Worm (Caenorhabditis elegans) whole organism, mixed stage, embryonic: Measurements from ENCODE around the gene T22F3.11.
"Not testable (repeated sequence)": the region's sequence is repeated elsewhere in the genome, so short reads cannot be mapped to it uniquely, and the experiment has no call there.

Experiments
- M03D4.4 ChIP-seq: sonication (generic microtip); optimal IDR thresholded peaks from 2 replicates; lab custom pipeline; 2017; ENCODE audit warnings: mild to moderate bottlenecking, missing genetic modification characterization, missing compliant biosample characterization
- blmp-1 ChIP-seq: fragments of 150-350 bp; optimal IDR thresholded peaks from 2 replicates; lab custom pipeline; 2014; ENCODE audit warnings: missing biosample characterization, missing genetic modification characterization
- ceh-39 ChIP-seq: fragments of 150-350 bp; optimal IDR thresholded peaks from 2 replicates; lab custom pipeline; 2014; ENCODE audit warnings: missing biosample characterization, missing genetic modification characterization
- ceh-43 ChIP-seq: fragments of 200-800 bp; sonication (Bioruptor generic); optimal IDR thresholded peaks from 2 replicates; lab custom pipeline; 2018; ENCODE audit warnings: mild to moderate bottlenecking, missing genetic modification characterization, moderate library complexity, missing compliant biosample characterization
- ceh-83 ChIP-seq: fragments of 200-800 bp; sonication (Bioruptor generic); optimal IDR thresholded peaks from 2 replicates; lab custom pipeline; 2018; ENCODE audit warnings: mild to moderate bottlenecking, missing genetic modification characterization, missing compliant biosample characterization
- ces-1 ChIP-seq: fragments of 150-350 bp; optimal IDR thresholded peaks from 2 replicates; lab custom pipeline; 2014; ENCODE audit warnings: missing biosample characterization, missing genetic modification reagents, missing genetic modification characterization
- cnd-1 ChIP-seq: fragments of 200-800 bp; sonication (Bioruptor generic); optimal IDR thresholded peaks from 2 replicates; lab custom pipeline; 2018; ENCODE audit warnings: mild to moderate bottlenecking, missing genetic modification characterization, missing compliant biosample characterization
- drap-1 ChIP-seq: fragments of 200-800 bp; sonication (Bioruptor generic); optimal IDR thresholded peaks from 3 replicates; lab custom pipeline; 2018; ENCODE audit warnings: mild to moderate bottlenecking, missing genetic modification characterization, missing compliant biosample characterization
- elt-1 ChIP-seq: sonication (generic microtip); optimal IDR thresholded peaks from 2 replicates; lab custom pipeline; 2017; ENCODE audit warnings: missing genetic modification characterization, mild to moderate bottlenecking, missing compliant biosample characterization, antibody characterized with exemption, moderate library complexity, borderline replicate concordance; ENCODE audit not compliant: insufficient read depth
- flh-1 ChIP-seq: fragments of 200-800 bp; sonication (Bioruptor generic); optimal IDR thresholded peaks from 2 replicates; lab custom pipeline; 2018; ENCODE audit warnings: mild to moderate bottlenecking, missing genetic modification characterization, moderate library complexity, missing compliant biosample characterization
- ham-2 ChIP-seq: fragments of 200-800 bp; sonication (Bioruptor generic); optimal IDR thresholded peaks from 2 replicates; lab custom pipeline; 2018; ENCODE audit warnings: mild to moderate bottlenecking, missing genetic modification characterization, missing compliant biosample characterization
- hlh-1 ChIP-seq: fragments of 150-350 bp; optimal IDR thresholded peaks from 2 replicates; lab custom pipeline; 2014; ENCODE audit warnings: missing biosample characterization, missing genetic modification reagents, missing genetic modification characterization
- lin-13 ChIP-seq: fragments of 150-350 bp; optimal IDR thresholded peaks from 2 replicates; lab custom pipeline; 2014; ENCODE audit warnings: missing biosample characterization, missing genetic modification characterization
- lin-32 ChIP-seq: fragments of 200-800 bp; sonication (Bioruptor generic); optimal IDR thresholded peaks from 2 replicates; lab custom pipeline; 2018; ENCODE audit warnings: mild to moderate bottlenecking, missing genetic modification characterization, missing compliant biosample characterization
- lsy-2 ChIP-seq: fragments of 150-350 bp; optimal IDR thresholded peaks from 2 replicates; lab custom pipeline; 2014; ENCODE audit warnings: missing biosample characterization, missing genetic modification characterization
- mab-5 ChIP-seq: fragments of 150-350 bp; optimal IDR thresholded peaks from 2 replicates; lab custom pipeline; 2014; ENCODE audit warnings: missing biosample characterization, missing genetic modification characterization
- mls-2 ChIP-seq: sonication (generic microtip); optimal IDR thresholded peaks from 2 replicates; lab custom pipeline; 2016; ENCODE audit warnings: mild to moderate bottlenecking, missing genetic modification characterization, moderate library complexity, missing compliant biosample characterization
- nhr-12 ChIP-seq: fragments of 150-350 bp; optimal IDR thresholded peaks from 2 replicates; lab custom pipeline; 2014; ENCODE audit warnings: missing biosample characterization, missing genetic modification characterization
- nhr-237 ChIP-seq: fragments of 150-350 bp; optimal IDR thresholded peaks from 2 replicates; lab custom pipeline; 2014; ENCODE audit warnings: missing biosample characterization, missing genetic modification characterization
- nhr-28 ChIP-seq: fragments of 150-350 bp; optimal IDR thresholded peaks from 2 replicates; lab custom pipeline; 2014; ENCODE audit warnings: missing biosample characterization, missing genetic modification characterization
- nhr-76 ChIP-seq: sonication (generic microtip); optimal IDR thresholded peaks from 2 replicates; lab custom pipeline; 2017; ENCODE audit warnings: missing biosample characterization, missing genetic modification characterization
- pha-4 ChIP-seq: fragments of 150-350 bp; optimal IDR thresholded peaks from 2 replicates; lab custom pipeline; 2018; ENCODE audit warnings: missing biosample characterization, missing genetic modification reagents, missing genetic modification characterization
- sem-2 ChIP-seq: fragments of 200-800 bp; sonication (Bioruptor generic); optimal IDR thresholded peaks from 2 replicates; lab custom pipeline; 2018; ENCODE audit warnings: mild to moderate bottlenecking, missing genetic modification characterization, missing compliant biosample characterization
- snpc-4 ChIP-seq: fragments of 150-350 bp; optimal IDR thresholded peaks from 2 replicates; lab custom pipeline; 2014; ENCODE audit warnings: missing biosample characterization, missing genetic modification characterization
- sptf-1 ChIP-seq: sonication (generic microtip); optimal IDR thresholded peaks from 2 replicates; lab custom pipeline; 2017; ENCODE audit warnings: mild to moderate bottlenecking, missing genetic modification characterization, moderate library complexity, missing compliant biosample characterization
- unc-120 ChIP-seq: sonication (generic microtip); optimal IDR thresholded peaks from 2 replicates; lab custom pipeline; 2017; ENCODE audit warnings: missing genetic modification characterization, missing compliant biosample characterization; ENCODE audit not compliant: poor library complexity, severe bottlenecking
- unc-39 ChIP-seq: fragments of 150-350 bp; optimal IDR thresholded peaks from 2 replicates; lab custom pipeline; 2014; ENCODE audit warnings: missing biosample characterization, missing genetic modification characterization
- unc-62 ChIP-seq: fragments of 150-350 bp; optimal IDR thresholded peaks from 2 replicates; lab custom pipeline; 2014; ENCODE audit warnings: missing biosample characterization, missing genetic modification reagents, missing genetic modification characterization
- zip-8 ChIP-seq: fragments of 150-350 bp; optimal IDR thresholded peaks from 2 replicates; lab custom pipeline; 2014; ENCODE audit warnings: missing biosample characterization, missing genetic modification characterization

T22F3.11 gene

ce11 chrV:3600570-3600969, 13.8 kb downstream of the T22F3.11 start, which contains the start of gene T22F3.7:
Gene T22F3.7, minus strand, starts transcription at chrV:3600670.
- TF ChIP-seq mab-5 (tag; lab: Kevin White, UChicago) = no peak

- not testable (repeated sequence) for TF ChIP-seq drap-1 (GFP tag; lab: Kevin White, UChicago); M03D4.4 (tag; lab: Kevin White, UChicago); ceh-83 (GFP tag; lab: Kevin White, UChicago)
Observed at ce11 chrV:3597052-3597451, 17.3 kb downstream of the T22F3.11 start, which contains the start of gene srh-212. Gene srh-212, minus strand, starts transcription at chrV:3597152.

ce11 chrV:3594936-3595335, 19.4 kb downstream of the T22F3.11 start, which contains the start of gene srh-213:
Gene srh-213, minus strand, starts transcription at chrV:3595036.
- no peak for TF ChIP-seq mls-2 (tag; lab: Kevin White, UChicago)
- TF ChIP-seq drap-1 (GFP tag; lab: Kevin White, UChicago) = no peak
- no peak for TF ChIP-seq ceh-39 (tag; lab: Kevin White, UChicago)
- TF ChIP-seq ceh-83 (GFP tag; lab: Kevin White, UChicago) = no peak
- no peak for TF ChIP-seq lin-13 (tag; lab: Kevin White, UChicago)
- TF ChIP-seq cnd-1 (tag; lab: Kevin White, UChicago) = no peak
- TF ChIP-seq nhr-76 (tag; lab: Kevin White, UChicago) = no peak
- no peak for TF ChIP-seq M03D4.4 (tag; lab: Kevin White, UChicago)
- no peak for TF ChIP-seq lin-32 (GFP tag; lab: Kevin White, UChicago)

- no peak for TF ChIP-seq hlh-1 (tag; lab: Kevin White, UChicago)
- TF ChIP-seq mls-2 (tag; lab: Kevin White, UChicago) = no peak
- TF ChIP-seq pha-4 = no peak
- no peak for TF ChIP-seq ceh-83 (GFP tag; lab: Kevin White, UChicago)
- TF ChIP-seq unc-39 = no peak
- TF ChIP-seq ham-2 (GFP tag; lab: Kevin White, UChicago) = no peak
- no peak for TF ChIP-seq flh-1 (GFP tag; lab: Kevin White, UChicago)
- no peak for TF ChIP-seq elt-1 (tag; lab: Kevin White, UChicago)
- no peak for TF ChIP-seq sptf-1 (tag; lab: Kevin White, UChicago)
- TF ChIP-seq lsy-2 (tag; lab: Kevin White, UChicago) = no peak
- no peak for TF ChIP-seq zip-8 (tag; lab: Kevin White, UChicago)
- no peak for TF ChIP-seq ceh-43 (GFP tag; lab: Kevin White, UChicago)
- no peak for TF ChIP-seq mab-5 (tag; lab: Kevin White, UChicago)
- TF ChIP-seq lin-13 (tag; lab: Kevin White, UChicago) = no peak
- TF ChIP-seq sem-2 (GFP tag; lab: Kevin White, UChicago) = no peak
- TF ChIP-seq nhr-12 (tag; lab: Kevin White, UChicago) = no peak
- TF ChIP-seq nhr-237 = no peak
- TF ChIP-seq unc-120 = no peak
- TF ChIP-seq lin-32 (GFP tag; lab: Kevin White, UChicago) = no peak
Observed at ce11 chrV:3592099-3592498, 22.3 kb downstream of the T22F3.11 start, which contains the start of gene T22F3.12. Gene T22F3.12, minus strand, starts transcription at chrV:3592199.

- TF ChIP-seq sem-2 (GFP tag; lab: Kevin White, UChicago) (no peak), ces-1 (no peak), M03D4.4 (tag; lab: Kevin White, UChicago) (no peak), mls-2 (tag; lab: Kevin White, UChicago) (no peak), ham-2 (GFP tag; lab: Kevin White, UChicago) (no peak), unc-62 (GFP tag; lab: Kevin White, UChicago) (no peak), drap-1 (GFP tag; lab: Kevin White, UChicago) (no peak), zip-8 (tag; lab: Kevin White, UChicago) (no peak), pha-4 (no peak), nhr-28 (tag; lab: Kevin White, UChicago) (no peak), ceh-83 (GFP tag; lab: Kevin White, UChicago) (no peak), snpc-4 (tag; lab: Kevin White, UChicago) (no peak), lin-32 (GFP tag; lab: Kevin White, UChicago) (no peak), unc-120 (no peak), blmp-1 (no peak), elt-1 (tag; lab: Kevin White, UChicago) (no peak)
- TF ChIP-seq, all 35 proteins: peak for 0
Observed at ce11 chrV:3588223-3588622, 26.1 kb downstream of the T22F3.11 start.
